Fruit fly (Drosophila melanogaster) S2 (cell line): ENCODE results near the gene CG5390.

Experiments used
- CG8478 ChIP-seq: fragments of >200 bp; optimal IDR thresholded peaks from 2 replicates; lab custom pipeline; 2018
- CTCF ChIP-seq, 2 experiments: fragments of >200 bp; optimal IDR thresholded peaks; 2 replicates each; lab custom pipeline; 2018

DNA sequence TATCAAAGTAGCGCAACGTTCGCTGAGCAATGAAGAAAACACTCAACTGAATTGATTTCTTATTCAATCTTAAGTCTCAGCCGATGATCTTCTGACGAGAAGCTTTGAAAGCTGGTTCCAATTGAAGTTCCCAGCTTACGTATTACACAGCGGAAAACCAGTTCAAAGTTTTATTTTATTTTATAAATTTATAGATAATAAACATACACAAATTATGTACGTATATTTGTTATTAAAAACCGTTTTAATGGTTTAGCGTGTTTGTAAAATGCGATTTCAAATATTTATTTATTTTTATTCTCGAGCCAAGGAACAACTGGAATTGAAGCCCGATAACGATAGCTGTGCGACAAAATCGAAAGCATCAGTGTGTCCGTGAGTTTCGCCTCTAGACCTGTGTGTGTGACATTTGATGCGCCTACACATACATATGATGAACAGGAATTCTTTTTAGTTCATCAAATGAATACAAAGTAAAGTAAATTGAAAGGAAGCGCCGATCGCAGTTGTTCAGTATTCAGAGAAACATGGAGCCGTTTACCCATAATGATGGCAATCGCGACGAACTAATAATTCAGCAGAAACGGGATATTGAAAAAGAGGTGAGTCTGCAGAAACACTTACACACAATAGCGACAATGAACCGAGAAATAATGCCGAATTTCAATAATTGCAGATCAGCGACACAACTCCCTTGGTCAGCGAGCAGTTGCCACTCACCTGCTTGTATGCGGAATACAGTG is at the start of gene CG5390, which contains the start of gene CG4968:
- TF ChIP-seq CG8478: no peak
- TF ChIP-seq CTCF (optimal IDR thresholded peaks at IDR 0.05; lab: Kevin White, UChicago): no peak
